Fruit fly (Drosophila melanogaster): ENCODE measurements around the gene betaggt-I.
A peak's percentile ranks its signal among the peaks of the same experiment; 100 is the strongest.

Gene betaggt-I

dm6 chr2L:4907986-4908385 lies 37.4 kb upstream of the betaggt-I start (continued):
- TF ChIP-seq Atf-2 (GFP tag; optimal IDR thresholded peaks at IDR 0.05) = no peak
- peak; percentile 77 for TF ChIP-seq CG8388 (GFP tag; optimal IDR thresholded peaks at IDR 0.05)
- peak; percentile 93 for TF ChIP-seq dmrt99B (tag; optimal IDR thresholded peaks at IDR 0.05)
- TF ChIP-seq fd96Cb (tag; optimal IDR thresholded peaks at IDR 0.05) = peak; percentile 77
- TF ChIP-seq CG6254 (GFP tag; optimal IDR thresholded peaks at IDR 0.05) = peak; percentile 36
- peak; percentile 70 for TF ChIP-seq kah (GFP tag; optimal IDR thresholded peaks at IDR 0.05)
- TF ChIP-seq dysf (GFP tag; IDR thresholded peaks at IDR 0.05) = peak; percentile 69
- TF ChIP-seq HLH54F (GFP tag; optimal IDR thresholded peaks at IDR 0.05) = no peak
- TF ChIP-seq cato (GFP tag; optimal IDR thresholded peaks at IDR 0.05; ENCODE audit: borderline replicate concordance) = peak; percentile 35
- peak; percentile 75 for TF ChIP-seq esg (GFP tag; conservative IDR thresholded peaks at IDR 0.05)
- TF ChIP-seq CG9437 (GFP tag; optimal IDR thresholded peaks at IDR 0.05) = peak; percentile 68
- no peak for TF ChIP-seq btn (GFP tag; optimal IDR thresholded peaks at IDR 0.05)
- TF ChIP-seq CG2712 (tag; optimal IDR thresholded peaks at IDR 0.05) = peak; percentile 78
- TF ChIP-seq CG11398 (GFP tag; optimal IDR thresholded peaks at IDR 0.05) = no peak
- no peak for TF ChIP-seq cad (GFP tag; optimal IDR thresholded peaks at IDR 0.05)
- peak; percentile 60; the same call in 1 of the 2 replicates for TF ChIP-seq seq (GFP tag; IDR thresholded peaks at IDR 0.05)
- no peak for TF ChIP-seq grn (GFP tag; optimal IDR thresholded peaks at IDR 0.05)
- TF ChIP-seq bowl (GFP tag; IDR thresholded peaks at IDR 0.05) = peak; percentile 65; the same call in 1 of the 2 replicates
- TF ChIP-seq CG10959 (GFP tag; IDR thresholded peaks at IDR 0.05) = no peak
- TF ChIP-seq amos (GFP tag; IDR thresholded peaks at IDR 0.05; ENCODE audit: partially characterized antibody) = no peak
- TF ChIP-seq croc (GFP tag; conservative IDR thresholded peaks at IDR 0.05) = peak; percentile 17; the same call in 2 of the 3 replicates
- no peak for TF ChIP-seq NK7.1 (GFP tag; optimal IDR thresholded peaks at IDR 0.05)
- TF ChIP-seq fd3F (GFP tag; optimal IDR thresholded peaks at IDR 0.05) = peak; percentile 40
- no peak for TF ChIP-seq ro (GFP tag; IDR thresholded peaks at IDR 0.05)
- peak; percentile 30 for TF ChIP-seq sug (tag; optimal IDR thresholded peaks at IDR 0.05)
- TF ChIP-seq CG4328 (GFP tag; optimal IDR thresholded peaks at IDR 0.05) = peak; percentile 63
- TF ChIP-seq prd (optimal IDR thresholded peaks at IDR 0.05) = no peak
- peak; percentile 67 for TF ChIP-seq prd (GFP tag; IDR thresholded peaks at IDR 0.05)
- TF ChIP-seq pita (GFP tag; optimal IDR thresholded peaks at IDR 0.05) = no peak
- TF ChIP-seq gcm (GFP tag; optimal IDR thresholded peaks at IDR 0.05) = peak; percentile 83
- no peak for TF ChIP-seq wdn (GFP tag; IDR thresholded peaks at IDR 0.05)
- TF ChIP-seq Rfx (GFP tag; IDR thresholded peaks at IDR 0.05) = no peak
- TF ChIP-seq Lhr (GFP tag; optimal IDR thresholded peaks at IDR 0.05) = peak; percentile 11
- peak; percentile 74 for TF ChIP-seq az2 (GFP tag; optimal IDR thresholded peaks at IDR 0.05)
- peak; percentile 91 for TF ChIP-seq CG17359 (tag; optimal IDR thresholded peaks at IDR 0.05)
- peak; percentile 24 for TF ChIP-seq Deaf1 (tag; optimal IDR thresholded peaks at IDR 0.05)
- TF ChIP-seq CG10543 (GFP tag; optimal IDR thresholded peaks at IDR 0.05) = no peak
- no peak for TF ChIP-seq kni (GFP tag; optimal IDR thresholded peaks at IDR 0.05)
- peak; percentile 64 for TF ChIP-seq gsb-n (tag; optimal IDR thresholded peaks at IDR 0.05)
- no peak for TF ChIP-seq CG13123 (GFP tag; optimal IDR thresholded peaks at IDR 0.05)
- TF ChIP-seq BtbVII (GFP tag; optimal IDR thresholded peaks at IDR 0.05) = peak; percentile 44
- peak; percentile 74; the same call in 2 of the 3 replicates for TF ChIP-seq so (GFP tag; IDR thresholded peaks at IDR 0.05)
- TF ChIP-seq psq (GFP tag; optimal IDR thresholded peaks at IDR 0.05) = peak; percentile 24
- no peak for TF ChIP-seq nom (GFP tag; optimal IDR thresholded peaks at IDR 0.05)
- no peak for TF ChIP-seq CTCF (GFP tag; optimal IDR thresholded peaks at IDR 0.05)
- no peak for TF ChIP-seq sr (GFP tag; IDR thresholded peaks at IDR 0.05)
- TF ChIP-seq dm (GFP tag; optimal IDR thresholded peaks at IDR 0.05) = no peak
- peak; percentile 47; the same call in 1 of the 3 replicates for TF ChIP-seq CG2889 (GFP tag; IDR thresholded peaks at IDR 0.05)
- peak in 1 of 2 experiments; percentile 95 for TF ChIP-seq Hr51 (GFP tag; optimal IDR thresholded peaks at IDR 0.05)
- TF ChIP-seq CG43689 (GFP tag; IDR thresholded peaks at IDR 0.05) = peak; percentile 63; the same call in 1 of the 2 replicates
- TF ChIP-seq CG8924 (tag; optimal IDR thresholded peaks at IDR 0.05) = peak; percentile 79
- no peak for TF ChIP-seq zfh2 (GFP tag; optimal IDR thresholded peaks at IDR 0.05)

Data from whole organism, embryonic.